Worm (Caenorhabditis elegans): ENCODE measurements around the gene fbxb-63.
A peak's percentile ranks its signal among the peaks of the same experiment; 100 is the strongest.

The fbxb-63 gene

ce11 chrV:19297510-19297909 is 6.0 kb downstream of the fbxb-63 start, which contains the start of gene fbxb-60:
fbxb-60 (plus strand) TSS chrV:19297810.
- TF ChIP-seq daf-19 (GFP tag; conservative IDR thresholded peaks at IDR 0.05) (no peak), aha-1 (tag) (peak; percentile 76), ceh-28 (tag; optimal IDR thresholded peaks at IDR 0.05) (peak; percentile 9)

DNA sequence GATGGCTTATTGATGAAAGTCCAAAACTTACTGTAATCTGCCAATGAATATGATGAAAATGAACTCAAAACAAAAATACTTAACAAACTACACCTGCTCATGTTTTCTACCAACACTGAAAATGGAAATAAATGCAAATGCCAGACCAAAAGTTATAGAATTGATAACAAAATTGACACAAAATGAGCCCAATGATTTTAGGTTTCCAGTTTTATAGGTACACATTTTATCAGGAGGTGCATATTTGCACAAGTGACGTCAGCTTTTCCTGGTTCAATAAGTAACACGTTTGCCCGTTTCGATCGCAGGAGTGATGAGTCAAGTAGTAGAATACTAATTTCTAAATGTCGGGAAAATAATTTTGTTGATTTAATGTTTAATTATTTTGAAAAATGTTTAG is 6.8 kb downstream of the fbxb-63 start, which contains the start of gene F55C9.6:
TSS of gene F55C9.6 (minus strand) at position 101 of the 400 bp plus-strand sequence.
- TF ChIP-seq madf-5 (GFP tag; IDR thresholded peaks at IDR 0.05) (no peak), attf-4 (tag; optimal IDR thresholded peaks at IDR 0.05) (no peak), lin-29 (GFP tag; IDR thresholded peaks at IDR 0.05) (no peak), nhr-11 (tag; optimal IDR thresholded peaks at IDR 0.05) (no peak), ZK546.5 (tag; optimal IDR thresholded peaks at IDR 0.05) (no peak), lin-38 (GFP tag; IDR thresholded peaks at IDR 0.05) (no peak), nhr-111 (GFP tag; optimal IDR thresholded peaks at IDR 0.05) (no peak), zag-1 (tag; optimal IDR thresholded peaks at IDR 0.05) (no peak), R02D3.7 (tag; optimal IDR thresholded peaks at IDR 0.05) (no peak), tra-1 (GFP tag; IDR thresholded peaks at IDR 0.05) (no peak), daf-16 (GFP tag; optimal IDR thresholded peaks at IDR 0.05) (no peak), daf-16 (tag; optimal IDR thresholded peaks at IDR 0.05) (no peak), F26F4.8 (GFP tag; conservative IDR thresholded peaks at IDR 0.05) (no peak), spr-3 (GFP tag; optimal IDR thresholded peaks at IDR 0.05) (no peak), tag-97 (GFP tag; IDR thresholded peaks at IDR 0.05) (no peak), gei-8 (GFP tag; optimal IDR thresholded peaks at IDR 0.05) (no peak)

DNA sequence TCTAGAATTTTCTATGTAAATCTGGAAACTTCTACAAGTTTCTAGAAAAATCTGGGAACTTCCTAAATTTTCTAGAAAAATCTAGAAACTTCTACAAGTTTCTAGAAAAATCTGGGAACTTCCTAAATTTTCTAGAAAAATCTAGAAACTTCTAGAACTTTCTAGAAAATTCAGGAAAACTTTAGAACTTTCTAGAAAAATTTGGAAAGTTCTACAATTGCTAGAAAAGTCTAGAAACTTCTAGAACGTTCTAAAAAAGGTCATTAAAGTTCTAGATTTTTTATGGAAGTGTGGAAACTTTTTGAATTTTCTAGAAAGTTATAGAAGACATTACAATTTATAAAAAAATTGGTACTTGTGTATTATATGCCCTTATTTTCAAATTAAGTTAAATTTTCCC is 10.5 kb downstream of the fbxb-63 start, which contains the start of gene F55C9.5:
TSS of gene F55C9.5 (minus strand) at position 101 of the 400 bp plus-strand sequence.
- TF ChIP-seq zip-2 (tag; optimal IDR thresholded peaks at IDR 0.05): no peak

ce11 chrV:19288073-19288805 is 15.3 kb downstream of the fbxb-63 start, which contains the start of the genes F55C9.3 and fbxb-57:
F55C9.3 (minus strand) TSS chrV:19288173.
fbxb-57 (plus strand) TSS chrV:19288755.
- TF ChIP-seq mes-2 (tag; optimal IDR thresholded peaks at IDR 0.05; ENCODE audit: poor library complexity, severe bottlenecking): no peak
- TF ChIP-seq dmd-8 (GFP tag; IDR thresholded peaks at IDR 0.05): no peak
- no peak for TF ChIP-seq php-3 (GFP tag; IDR thresholded peaks at IDR 0.05)
- TF ChIP-seq nhr-48 (tag; optimal IDR thresholded peaks at IDR 0.05): no peak
- peak in 1 of 2 experiments; percentile 71 for TF ChIP-seq unc-62 (GFP tag; optimal IDR thresholded peaks at IDR 0.05 in 1 of 2)
- no peak for TF ChIP-seq unc-62 (tag; optimal IDR thresholded peaks at IDR 0.05)
- TF ChIP-seq Y105C5A.15 (GFP tag; IDR thresholded peaks at IDR 0.05): no peak
- TF ChIP-seq fos-1 (tag; optimal IDR thresholded peaks at IDR 0.05): no peak
- TF ChIP-seq zfp-3 (GFP tag; conservative IDR thresholded peaks at IDR 0.05): no peak

ce11 chrV:19285921-19286320 is 17.6 kb downstream of the fbxb-63 start:
- TF ChIP-seq unc-62 (GFP tag; optimal IDR thresholded peaks at IDR 0.05 in 1 of 2) (peak in 1 of 2 experiments; percentile 21), unc-62 (tag; optimal IDR thresholded peaks at IDR 0.05) (no peak), lin-38 (GFP tag; IDR thresholded peaks at IDR 0.05) (no peak)

DNA sequence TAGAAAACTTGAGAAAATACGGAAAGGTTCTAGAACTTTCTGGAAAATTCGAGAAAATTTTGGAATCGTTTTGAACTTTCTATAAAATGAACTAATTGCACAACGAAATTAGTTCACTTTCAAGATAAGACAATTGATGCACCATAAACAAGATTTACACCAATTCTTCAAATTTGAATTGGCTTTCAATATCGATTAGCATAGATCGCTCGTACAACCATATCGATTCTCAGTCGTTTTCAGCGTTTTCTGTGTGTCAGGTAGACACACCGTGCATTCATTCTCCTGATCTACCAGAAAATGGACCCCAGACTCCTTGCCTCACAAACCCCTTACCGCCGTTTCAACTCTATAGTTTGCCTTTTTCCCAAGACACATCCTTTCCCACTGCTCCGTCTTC is 21.2 kb downstream of the fbxb-63 start, which contains the start of gene fbxb-117:
TSS of gene fbxb-117 (plus strand) at position 301 of the 400 bp plus-strand sequence.
- TF ChIP-seq daf-19 (GFP tag; conservative IDR thresholded peaks at IDR 0.05): no peak
- peak; percentile 75 for TF ChIP-seq aha-1 (tag)

ce11 chrV:19279888-19280287 is 23.6 kb downstream of the fbxb-63 start, which contains the start of gene F21D9.8:
F21D9.8 (minus strand) TSS chrV:19279988.
- TF ChIP-seq snpc-4 (tag; optimal IDR thresholded peaks at IDR 0.05) (no peak), dpl-1 (GFP tag; optimal IDR thresholded peaks at IDR 0.05) (no peak), dmd-6 (GFP tag; IDR thresholded peaks at IDR 0.05) (no peak), rbr-2 (tag; optimal IDR thresholded peaks at IDR 0.05) (no peak), zfp-3 (GFP tag; conservative IDR thresholded peaks at IDR 0.05) (no peak), snpc-1.2 (GFP tag; IDR thresholded peaks at IDR 0.05) (no peak), madf-5 (GFP tag; IDR thresholded peaks at IDR 0.05) (no peak), nhr-42 (GFP tag; IDR thresholded peaks at IDR 0.05) (no peak)

All from whole organism, L4 larva.